Worm (Caenorhabditis elegans): ENCODE measurements around the gene spig-5.

Gene spig-5

DNA sequence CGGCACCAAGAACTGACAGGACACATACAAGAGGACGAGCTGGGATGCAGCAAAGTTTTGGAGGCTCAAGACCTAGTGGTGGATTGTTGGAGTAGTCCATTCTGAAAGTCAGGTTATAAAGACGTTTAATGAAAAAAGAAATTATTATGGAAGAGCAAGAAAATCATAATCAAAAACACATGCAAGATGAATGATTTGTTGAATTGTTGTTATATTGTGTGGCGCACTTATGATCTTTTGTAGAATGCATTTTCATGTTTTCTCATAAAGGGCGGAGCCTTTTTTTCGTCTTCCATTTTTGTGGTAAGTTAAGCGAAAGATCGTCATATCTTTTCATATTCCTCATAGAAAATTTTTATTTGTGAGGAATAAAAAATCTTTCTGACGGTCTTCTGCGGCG lies 8.3 kb downstream of the spig-5 start, which contains the start of gene F47B8.2:
Gene F47B8.2, minus strand, starts transcription at position 101 of the 400 bp plus-strand sequence.
- TF ChIP-seq unc-39 (tag; optimal IDR thresholded peaks at IDR 0.05) (no peak), elt-1 (tag; optimal IDR thresholded peaks at IDR 0.05) (no peak), ztf-4 (tag; optimal IDR thresholded peaks at IDR 0.05) (no peak), jun-1 (tag; optimal IDR thresholded peaks at IDR 0.05) (no peak), ceh-28 (tag; optimal IDR thresholded peaks at IDR 0.05) (no peak), ceh-9 (tag; optimal IDR thresholded peaks at IDR 0.05) (no peak), fkh-2 (tag; optimal IDR thresholded peaks at IDR 0.05) (no peak), nhr-67 (tag; optimal IDR thresholded peaks at IDR 0.05) (no peak), eor-1 (tag; optimal IDR thresholded peaks at IDR 0.05) (no peak), nhr-11 (tag; optimal IDR thresholded peaks at IDR 0.05) (no peak), nhr-12 (tag; optimal IDR thresholded peaks at IDR 0.05) (no peak), nhr-77 (tag; optimal IDR thresholded peaks at IDR 0.05) (no peak)

DNA sequence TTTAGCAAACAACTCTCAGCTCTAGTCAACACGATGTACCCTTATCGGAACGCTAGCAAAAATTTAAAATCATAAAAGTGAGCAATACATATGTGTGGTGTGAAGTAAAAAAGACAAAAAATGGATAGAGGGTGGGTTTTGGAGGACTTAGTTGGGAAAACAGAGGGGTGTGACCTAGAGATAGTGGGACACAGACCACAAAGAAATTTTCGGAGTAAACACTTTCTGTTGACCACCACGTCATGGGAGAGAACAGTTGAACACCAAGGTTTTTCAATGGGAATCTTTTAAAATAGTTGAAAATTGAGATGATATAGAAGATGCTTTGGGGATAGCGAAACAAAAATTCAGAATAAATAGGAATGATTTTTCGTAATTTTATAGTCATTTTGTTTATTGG lies 8.9 kb downstream of the spig-5 start:
- TF ChIP-seq mdl-1 (tag; optimal IDR thresholded peaks at IDR 0.05) (no peak), snpc-4 (tag; optimal IDR thresholded peaks at IDR 0.05) (peak; percentile 41), pha-4 (tag; optimal IDR thresholded peaks at IDR 0.05) (peak; percentile 71), nfya-1 (tag; optimal IDR thresholded peaks at IDR 0.05; ENCODE audit: insufficient read depth) (peak; percentile 11)

DNA sequence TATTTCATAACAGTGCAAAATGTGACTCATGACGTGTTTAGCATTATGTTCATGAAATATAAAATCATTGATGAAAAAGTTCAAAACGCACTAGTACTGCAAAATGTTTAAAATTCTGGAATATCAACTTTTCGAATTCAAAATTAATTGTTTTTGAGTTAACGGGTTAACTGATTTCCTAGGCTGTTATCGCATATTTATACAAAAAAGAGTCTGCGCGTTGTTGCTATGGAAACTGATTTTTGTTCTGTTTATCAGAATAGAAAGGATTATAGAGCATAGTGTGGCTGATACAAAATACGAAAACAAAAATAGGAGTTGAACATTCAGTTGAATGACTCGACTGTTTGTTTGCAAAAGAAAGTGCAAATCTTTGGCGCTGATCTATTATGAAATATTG lies 9.4 kb downstream of the spig-5 start:
- no peak for TF ChIP-seq R02D3.7 (tag; optimal IDR thresholded peaks at IDR 0.05)
- TF ChIP-seq ceh-82 (tag; optimal IDR thresholded peaks at IDR 0.05): no peak
- no peak for TF ChIP-seq ceh-28 (tag; optimal IDR thresholded peaks at IDR 0.05)
- TF ChIP-seq pha-4 (tag; optimal IDR thresholded peaks at IDR 0.05): no peak
- TF ChIP-seq ztf-11 (tag; optimal IDR thresholded peaks at IDR 0.05): no peak
- TF ChIP-seq fos-1 (tag; optimal IDR thresholded peaks at IDR 0.05): no peak
- no peak for TF ChIP-seq snpc-4 (tag; optimal IDR thresholded peaks at IDR 0.05)
- no peak for TF ChIP-seq ztf-4 (tag; optimal IDR thresholded peaks at IDR 0.05)
- TF ChIP-seq elt-3 (tag; optimal IDR thresholded peaks at IDR 0.05): no peak
- TF ChIP-seq tbx-2 (tag; optimal IDR thresholded peaks at IDR 0.05): no peak
- TF ChIP-seq nhr-76 (tag; optimal IDR thresholded peaks at IDR 0.05): no peak
- TF ChIP-seq nhr-43 (tag; optimal IDR thresholded peaks at IDR 0.05; ENCODE audit: poor library complexity, severe bottlenecking): no peak
- TF ChIP-seq nhr-28 (tag; optimal IDR thresholded peaks at IDR 0.05): no peak

DNA sequence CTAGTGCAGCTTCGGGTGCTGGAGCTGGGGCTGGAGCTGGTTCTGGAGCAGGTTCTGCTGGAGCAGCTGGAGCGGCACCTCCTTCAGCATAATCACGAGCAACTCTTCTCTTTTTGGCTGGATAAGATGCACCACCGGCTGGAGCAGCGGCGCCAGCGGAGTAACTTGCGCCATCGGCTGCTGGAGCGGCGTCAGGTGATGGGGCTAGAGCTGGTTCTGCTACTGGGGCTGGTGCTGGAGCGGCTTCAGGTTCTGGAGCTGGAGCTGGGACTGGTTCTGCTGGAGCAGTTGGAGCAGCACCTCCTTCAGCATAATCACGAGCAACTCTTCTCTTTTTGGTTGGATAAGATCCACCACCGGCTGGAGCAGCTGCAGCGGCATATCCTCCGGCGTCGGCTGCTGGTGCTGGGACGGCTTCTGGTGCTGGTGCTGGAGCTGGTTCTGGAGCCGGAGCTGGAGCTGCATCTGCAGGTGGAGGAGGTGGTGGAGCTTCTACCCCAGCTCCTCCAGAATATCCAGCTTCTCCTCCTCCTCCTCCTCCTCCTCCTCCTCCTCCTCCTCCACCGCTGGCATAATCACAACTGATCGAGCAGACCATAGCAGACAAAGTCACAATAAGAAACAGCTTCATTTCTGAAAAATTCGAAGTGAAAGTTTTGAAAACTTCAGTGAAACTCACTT lies 11.0 kb downstream of the spig-5 start, which contains the start of gene F47B8.13:
Gene F47B8.13, minus strand, starts transcription at position 631 of the 681 bp plus-strand sequence.
- TF ChIP-seq nhr-11 (tag; optimal IDR thresholded peaks at IDR 0.05) (no peak), ceh-9 (tag; optimal IDR thresholded peaks at IDR 0.05) (no peak), unc-39 (tag; optimal IDR thresholded peaks at IDR 0.05) (no peak), nhr-76 (tag; optimal IDR thresholded peaks at IDR 0.05) (no peak), mml-1 (tag; optimal IDR thresholded peaks at IDR 0.05) (no peak), nhr-23 (tag; optimal IDR thresholded peaks at IDR 0.05) (no peak), pha-4 (tag; optimal IDR thresholded peaks at IDR 0.05) (no peak), ztf-4 (tag; optimal IDR thresholded peaks at IDR 0.05) (no peak), elt-3 (tag; optimal IDR thresholded peaks at IDR 0.05) (no peak), nhr-43 (tag; optimal IDR thresholded peaks at IDR 0.05; ENCODE audit: poor library complexity, severe bottlenecking) (no peak), elt-1 (tag; optimal IDR thresholded peaks at IDR 0.05) (no peak)

DNA sequence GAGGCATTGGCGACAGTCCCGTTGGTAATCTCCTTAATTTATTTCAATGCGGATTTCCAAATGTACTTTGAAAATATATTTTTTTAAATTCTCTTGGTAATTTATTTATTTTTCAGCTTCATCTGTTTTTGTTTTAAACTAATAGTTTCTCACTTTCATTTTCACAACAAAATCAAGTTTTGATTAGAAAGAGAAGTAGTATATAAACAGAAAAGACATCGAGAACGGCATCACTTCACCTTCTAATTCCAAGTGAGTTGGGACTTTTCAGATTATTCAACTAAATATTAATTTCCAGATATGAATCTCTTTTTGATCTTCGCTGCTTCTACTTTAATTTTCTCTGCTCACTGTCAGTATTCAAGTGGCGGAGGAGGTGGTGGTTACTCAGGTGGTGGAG lies 12.0 kb downstream of the spig-5 start, which contains the start of gene F47B8.14:
Gene F47B8.14, plus strand, starts transcription at position 301 of the 400 bp plus-strand sequence.
- TF ChIP-seq ceh-28 (tag; optimal IDR thresholded peaks at IDR 0.05) (no peak), R02D3.7 (tag; optimal IDR thresholded peaks at IDR 0.05) (no peak), nhr-43 (tag; optimal IDR thresholded peaks at IDR 0.05; ENCODE audit: poor library complexity, severe bottlenecking) (no peak), nhr-12 (tag; optimal IDR thresholded peaks at IDR 0.05) (no peak), ZK546.5 (tag; optimal IDR thresholded peaks at IDR 0.05) (no peak), fkh-10 (GFP tag; optimal IDR thresholded peaks at IDR 0.05) (no peak), lin-15B (tag; optimal IDR thresholded peaks at IDR 0.05) (no peak), ceh-82 (tag; optimal IDR thresholded peaks at IDR 0.05) (no peak), eor-1 (tag; optimal IDR thresholded peaks at IDR 0.05) (no peak), lin-39 (tag; optimal IDR thresholded peaks at IDR 0.05) (no peak), nhr-28 (tag; optimal IDR thresholded peaks at IDR 0.05) (no peak), snpc-4 (tag; optimal IDR thresholded peaks at IDR 0.05) (no peak), egl-5 (tag; optimal IDR thresholded peaks at IDR 0.05) (no peak), lsy-12 (tag; optimal IDR thresholded peaks at IDR 0.05) (no peak), elt-1 (tag; optimal IDR thresholded peaks at IDR 0.05) (no peak), fos-1 (tag; optimal IDR thresholded peaks at IDR 0.05) (no peak), zag-1 (tag; optimal IDR thresholded peaks at IDR 0.05) (no peak), ztf-11 (tag; optimal IDR thresholded peaks at IDR 0.05) (no peak)
